Worm (Caenorhabditis elegans) whole organism, L4 larva: ENCODE results near the gene nhr-13.

ENCODE experiments used
- F37D6.2 ChIP-seq: sonication (generic microtip); optimal IDR thresholded peaks from 2 replicates; lab custom pipeline; 2016; ENCODE audit warnings: mild to moderate bottlenecking, missing genetic modification characterization, missing compliant biosample characterization
- F44E2.7 ChIP-seq: fragments of 200-800 bp; sonication (Bioruptor generic); IDR thresholded peaks from 2 replicates; pipeline ENCODE4 v2.1.2; 2022; ENCODE audit warnings: missing genetic modification characterization, missing compliant biosample characterization
- F49E8.2 ChIP-seq: sonication (generic microtip); optimal IDR thresholded peaks from 2 replicates; lab custom pipeline; 2016; ENCODE audit warnings: missing compliant biosample characterization, mild to moderate bottlenecking, missing genetic modification characterization, borderline replicate concordance
- T26A8.4 ChIP-seq: fragments of 200-800 bp; sonication (Bioruptor generic); IDR thresholded peaks from 2 replicates; pipeline ENCODE4 v1.3.6; 2022; ENCODE audit warnings: missing genetic modification characterization, missing compliant biosample characterization
- Y105C5A.15 ChIP-seq: fragments of 200-800 bp; sonication (Bioruptor generic); IDR thresholded peaks from 2 replicates; pipeline ENCODE4 v1.3.6; 2022; ENCODE audit warnings: missing genetic modification characterization, missing compliant biosample characterization
- Y75B8A.6 ChIP-seq: fragments of 200-800 bp; sonication (Bioruptor generic); IDR thresholded peaks from 2 replicates; pipeline ENCODE4 v1.3.6; 2022; ENCODE audit warnings: missing genetic modification reagents, missing genetic modification characterization, missing compliant biosample characterization
- aly-2 ChIP-seq: sonication (generic microtip); optimal IDR thresholded peaks from 2 replicates; lab custom pipeline; 2018; ENCODE audit warnings: missing biosample characterization, missing genetic modification characterization
- attf-4 ChIP-seq: sonication (generic microtip); optimal IDR thresholded peaks from 3 replicates; lab custom pipeline; 2017; ENCODE audit warnings: missing biosample characterization, missing genetic modification characterization
- ceh-20 ChIP-seq: fragments of 200-800 bp; sonication (Bioruptor generic); IDR thresholded peaks from 2 replicates; pipeline ENCODE4 v1.3.6; 2022; ENCODE audit warnings: missing genetic modification reagents, missing genetic modification characterization, missing compliant biosample characterization
- ceh-28 ChIP-seq: fragments of 150-350 bp; optimal IDR thresholded peaks from 2 replicates; lab custom pipeline; 2014; ENCODE audit warnings: missing biosample characterization, missing genetic modification reagents, missing genetic modification characterization
- ceh-44 ChIP-seq: fragments of 200-800 bp; sonication (Bioruptor generic); IDR thresholded peaks from 2 replicates; pipeline ENCODE4 v1.3.6; 2022; ENCODE audit warnings: missing genetic modification reagents, missing genetic modification characterization, missing compliant biosample characterization
- ceh-62 ChIP-seq: sonication (generic microtip); optimal IDR thresholded peaks from 2 replicates; lab custom pipeline; 2017; ENCODE audit warnings: missing biosample characterization, missing genetic modification characterization
- cey-2 ChIP-seq: sonication (generic microtip); optimal IDR thresholded peaks from 3 replicates; lab custom pipeline; 2017; ENCODE audit warnings: missing genetic modification characterization, mild to moderate bottlenecking, missing compliant biosample characterization, antibody characterized with exemption, borderline replicate concordance; ENCODE audit not compliant: insufficient read depth
- dmd-6 ChIP-seq: fragments of 200-800 bp; sonication (Bioruptor generic); IDR thresholded peaks from 2 replicates; pipeline ENCODE4 v1.3.6; 2022; ENCODE audit warnings: missing genetic modification reagents, missing genetic modification characterization, missing compliant biosample characterization
- duxl-1 ChIP-seq: sonication (generic microtip); optimal IDR thresholded peaks from 2 replicates; lab custom pipeline; 2016; ENCODE audit warnings: mild to moderate bottlenecking, missing genetic modification characterization, moderate library complexity, missing compliant biosample characterization; ENCODE audit not compliant: poor library complexity
- egl-43 ChIP-seq: fragments of 200-800 bp; sonication (Bioruptor generic); IDR thresholded peaks from 2 replicates; pipeline ENCODE4 v1.3.6; 2022; ENCODE audit warnings: missing genetic modification reagents, missing genetic modification characterization, missing compliant biosample characterization
- fos-1 ChIP-seq: fragments of 150-350 bp; optimal IDR thresholded peaks from 2 replicates; lab custom pipeline; 2014; ENCODE audit warnings: missing biosample characterization, missing genetic modification characterization
- hmg-1.1 ChIP-seq: fragments of 200-800 bp; sonication (Bioruptor generic); IDR thresholded peaks from 2 replicates; pipeline ENCODE4 v1.3.6; 2022; ENCODE audit warnings: missing genetic modification reagents, missing genetic modification characterization, missing compliant biosample characterization
- jun-1 ChIP-seq: fragments of 150-350 bp; optimal IDR thresholded peaks from 2 replicates; lab custom pipeline; 2014; ENCODE audit warnings: missing biosample characterization, missing genetic modification reagents, missing genetic modification characterization
- lim-7 ChIP-seq: fragments of 200-800 bp; sonication (Bioruptor generic); IDR thresholded peaks from 2 replicates; pipeline ENCODE4 v1.3.6; 2022; ENCODE audit warnings: missing genetic modification characterization, missing compliant biosample characterization
- lin-1 ChIP-seq: fragments of 200-800 bp; sonication (Bioruptor generic); IDR thresholded peaks from 2 replicates; pipeline ENCODE4 v1.3.6; 2022; ENCODE audit warnings: missing genetic modification reagents, missing genetic modification characterization, missing compliant biosample characterization
- lin-29 ChIP-seq: fragments of 200-800 bp; sonication (Bioruptor generic); IDR thresholded peaks from 2 replicates; pipeline ENCODE4 v1.3.6; 2022; ENCODE audit warnings: missing genetic modification reagents, missing genetic modification characterization, missing compliant biosample characterization
- lir-3 ChIP-seq: sonication (generic microtip); optimal IDR thresholded peaks from 2 replicates; lab custom pipeline; 2016; ENCODE audit warnings: mild to moderate bottlenecking, missing genetic modification characterization, missing compliant biosample characterization
- lsy-2 ChIP-seq, 2 experiments: fragments of 150-350 bp in 1 of 2; sonication (generic microtip) in 1 of 2; optimal IDR thresholded peaks; 2 replicates each; lab custom pipeline; 2014 to 2017; ENCODE audit warnings: missing biosample characterization in 2 of 2, missing genetic modification characterization in 2 of 2
- madf-9 ChIP-seq: fragments of 200-800 bp; sonication (Bioruptor generic); conservative IDR thresholded peaks from 2 replicates; pipeline ENCODE4 v1.3.6; 2022; ENCODE audit warnings: missing genetic modification reagents, missing genetic modification characterization, missing compliant biosample characterization
- mxl-2 ChIP-seq: fragments of 200-800 bp; sonication (Bioruptor generic); conservative IDR thresholded peaks from 2 replicates; pipeline ENCODE4 v1.3.6; 2022; ENCODE audit warnings: missing genetic modification reagents, missing genetic modification characterization, missing compliant biosample characterization
- nhr-10 ChIP-seq: fragments of 150-350 bp; optimal IDR thresholded peaks from 2 replicates; lab custom pipeline; 2014; ENCODE audit warnings: missing biosample characterization, missing genetic modification characterization
- nhr-28 ChIP-seq: fragments of 150-350 bp; optimal IDR thresholded peaks from 2 replicates; lab custom pipeline; 2014; ENCODE audit warnings: missing biosample characterization, missing genetic modification characterization
- nhr-42 ChIP-seq: fragments of 200-800 bp; sonication (Bioruptor generic); IDR thresholded peaks from 2 replicates; pipeline ENCODE4 v1.3.6; 2022; ENCODE audit warnings: missing genetic modification characterization, missing compliant biosample characterization
- nhr-48 ChIP-seq: sonication (generic microtip); optimal IDR thresholded peaks from 2 replicates; lab custom pipeline; 2016; ENCODE audit warnings: mild to moderate bottlenecking, missing genetic modification characterization, missing compliant biosample characterization
- nhr-77 ChIP-seq: fragments of 150-350 bp; optimal IDR thresholded peaks from 2 replicates; lab custom pipeline; 2014; ENCODE audit warnings: missing biosample characterization, missing genetic modification characterization
- rbr-2 ChIP-seq: sonication (generic microtip); optimal IDR thresholded peaks from 2 replicates; lab custom pipeline; 2016; ENCODE audit warnings: missing genotype, missing genetic modification characterization, missing compliant biosample characterization
- sdz-12 ChIP-seq: fragments of 200-800 bp; sonication (Bioruptor generic); optimal IDR thresholded peaks from 2 replicates; lab custom pipeline; 2018; ENCODE audit warnings: mild to moderate bottlenecking, missing genetic modification characterization, missing compliant biosample characterization
- set-16 ChIP-seq: fragments of 200-800 bp; sonication (Bioruptor generic); IDR thresholded peaks from 2 replicates; pipeline ENCODE4 v1.3.6; 2022; ENCODE audit warnings: missing genetic modification reagents, missing genetic modification characterization, missing compliant biosample characterization
- skn-1 ChIP-seq: fragments of 150-350 bp; optimal IDR thresholded peaks from 2 replicates; lab custom pipeline; 2014; ENCODE audit warnings: missing biosample characterization, missing genetic modification characterization
- snpc-1.2 ChIP-seq: fragments of 200-800 bp; sonication (Bioruptor generic); IDR thresholded peaks from 2 replicates; pipeline ENCODE4 v1.3.6; 2022; ENCODE audit warnings: missing genetic modification reagents, missing genetic modification characterization, missing compliant biosample characterization
- tag-97 ChIP-seq: fragments of 200-800 bp; sonication (Bioruptor generic); IDR thresholded peaks from 2 replicates; pipeline ENCODE4 v1.3.6; 2022; ENCODE audit warnings: missing genetic modification characterization, missing compliant biosample characterization
- tra-1 ChIP-seq: fragments of 200-800 bp; sonication (Bioruptor generic); IDR thresholded peaks from 2 replicates; pipeline ENCODE4 v1.3.6; 2022; ENCODE audit warnings: missing genetic modification reagents, missing genetic modification characterization, missing compliant biosample characterization
- unc-62 ChIP-seq, 3 experiments: fragments of 150-350 bp in 1 of 3; sonication (generic microtip); optimal IDR thresholded peaks in 2 of 3; peaks in 1 of 3; 1 replicate in 1 of 3; 2 replicates in 2 of 3; lab custom pipeline; 2014 to 2017; ENCODE audit warnings: missing biosample characterization in 3 of 3, missing genetic modification characterization in 3 of 3, missing genetic modification reagents in 3 of 3, missing genotype in 1 of 3
- zfp-2 ChIP-seq: sonication (generic microtip); optimal IDR thresholded peaks from 2 replicates; lab custom pipeline; 2016; ENCODE audit warnings: mild to moderate bottlenecking, missing genetic modification characterization, missing compliant biosample characterization
- zfp-3 ChIP-seq: fragments of 200-800 bp; sonication (Bioruptor generic); conservative IDR thresholded peaks from 2 replicates; pipeline ENCODE4 v1.3.6; 2022; ENCODE audit warnings: missing genetic modification reagents, missing genetic modification characterization, missing compliant biosample characterization
- zip-11 ChIP-seq: fragments of 200-800 bp; sonication (Bioruptor generic); IDR thresholded peaks from 2 replicates; pipeline ENCODE4 v1.3.6; 2022; ENCODE audit warnings: missing genetic modification characterization, missing compliant biosample characterization
- ztf-11 ChIP-seq: fragments of 150-350 bp; optimal IDR thresholded peaks from 2 replicates; lab custom pipeline; 2014; ENCODE audit warnings: missing biosample characterization, missing genetic modification characterization

Gene nhr-13

DNA sequence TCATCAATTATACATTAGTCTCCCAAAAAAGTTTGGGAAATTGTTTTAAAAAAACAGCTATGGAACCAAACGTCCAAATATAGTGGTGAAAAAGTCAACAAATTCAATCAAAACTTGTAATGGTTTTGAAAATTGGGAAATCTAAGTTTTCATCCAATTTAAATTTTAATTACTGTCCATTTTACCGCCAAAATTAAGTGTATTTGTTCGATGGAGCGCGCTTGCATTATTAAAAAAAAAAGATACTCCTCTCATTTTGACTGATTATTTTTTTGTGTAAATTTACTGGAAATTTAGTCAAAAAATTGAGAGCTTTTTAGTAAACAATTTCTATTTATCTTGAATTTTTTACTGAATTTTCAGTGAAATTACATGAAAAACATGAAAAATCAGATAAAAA is 17.8 kb upstream of the nhr-13 start:
- TF ChIP-seq madf-9 (GFP tag; lab: Robert Waterston, UW) (no peak), lin-1 (GFP tag; lab: Robert Waterston, UW) (no peak), cey-2 (tag; lab: Kevin White, UChicago) (no peak), snpc-1.2 (GFP tag; lab: Robert Waterston, UW) (no peak), ceh-28 (no peak), F44E2.7 (no peak), jun-1 (tag; lab: Kevin White, UChicago) (no peak), ceh-44 (no peak), lim-7 (no peak)

DNA sequence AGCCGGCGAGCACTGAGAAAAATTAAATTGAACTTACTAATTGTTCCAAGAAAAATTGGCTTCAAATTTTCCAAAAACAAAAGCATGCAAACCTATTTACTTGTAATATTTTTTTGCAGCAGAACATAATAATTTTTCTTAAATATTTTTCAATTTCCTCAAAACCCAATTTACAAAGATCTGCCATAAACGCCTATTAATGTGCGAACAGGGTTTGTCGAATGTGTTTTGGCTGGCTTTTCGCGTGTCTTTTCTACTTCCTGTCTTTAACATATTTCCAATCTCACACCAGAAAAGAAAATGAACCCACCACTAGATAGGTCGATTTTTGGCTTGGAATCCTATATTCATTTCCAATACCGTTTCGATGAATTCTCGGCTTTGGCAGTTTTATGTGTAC is 17.0 kb upstream of the nhr-13 start, which contains the start of gene C45H4.18:
Gene C45H4.18, plus strand, starts transcription at position 301 of the 400 bp plus-strand sequence.
- no peak for TF ChIP-seq F49E8.2
- TF ChIP-seq set-16 (GFP tag; lab: Robert Waterston, UW), result no peak
- TF ChIP-seq zfp-3 (GFP tag; lab: Robert Waterston, UW), result no peak
- no peak for TF ChIP-seq jun-1 (tag; lab: Kevin White, UChicago)
- no peak for TF ChIP-seq T26A8.4 (GFP tag; lab: Robert Waterston, UW)
- no peak for TF ChIP-seq attf-4 (tag; lab: Kevin White, UChicago)
- TF ChIP-seq ceh-20 (GFP tag; lab: Robert Waterston, UW), result no peak
- TF ChIP-seq lim-7, result no peak
- no peak for TF ChIP-seq lir-3 (tag; lab: Kevin White, UChicago)
- no peak for TF ChIP-seq Y75B8A.6
- no peak for TF ChIP-seq egl-43 (GFP tag; lab: Robert Waterston, UW)
- TF ChIP-seq ztf-11 (tag; lab: Kevin White, UChicago), result no peak
- TF ChIP-seq zip-11, result no peak
- TF ChIP-seq lin-1 (GFP tag; lab: Robert Waterston, UW), result no peak

DNA sequence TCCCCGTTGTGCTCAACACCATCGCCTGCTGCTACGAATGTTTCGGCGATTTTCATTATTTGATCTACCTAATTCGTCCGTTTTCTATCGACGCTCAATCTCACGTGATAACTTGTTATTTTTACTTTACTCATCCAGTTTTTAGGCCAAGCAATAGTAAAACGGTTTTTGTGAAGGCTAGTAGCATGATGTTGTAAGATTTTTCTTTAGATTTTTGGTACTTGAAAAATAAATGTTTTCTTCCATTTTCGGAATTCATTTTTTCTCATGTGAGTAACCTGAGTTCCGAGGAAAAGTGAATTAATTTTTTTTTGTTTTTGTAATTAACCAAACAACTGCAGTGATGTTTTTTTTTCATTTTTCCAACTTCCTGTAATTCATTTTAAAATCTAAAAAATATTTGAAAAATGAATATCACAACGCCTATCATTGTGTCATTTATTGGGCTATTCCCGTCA is 14.9 kb upstream of the nhr-13 start, which contains the start of gene srbc-17:
Gene srbc-17, plus strand, starts transcription at position 408 of the 458 bp plus-strand sequence.
- TF ChIP-seq tra-1 (no peak), unc-62 (GFP tag; optimal IDR thresholded peaks at IDR 0.05 in 1 of 2; lab: Kevin White, UChicago) (peak in 1 of 2 experiments; percentile 94), unc-62 (tag; optimal IDR thresholded peaks at IDR 0.05; lab: Kevin White, UChicago) (no peak), duxl-1 (tag; lab: Kevin White, UChicago) (no peak), F37D6.2 (tag; lab: Kevin White, UChicago) (no peak), nhr-42 (GFP tag; lab: Robert Waterston, UW) (no peak), mxl-2 (GFP tag; lab: Robert Waterston, UW) (no peak), nhr-48 (tag; lab: Kevin White, UChicago) (no peak)
- TF ChIP-seq, all 104 proteins: peak for 1

DNA sequence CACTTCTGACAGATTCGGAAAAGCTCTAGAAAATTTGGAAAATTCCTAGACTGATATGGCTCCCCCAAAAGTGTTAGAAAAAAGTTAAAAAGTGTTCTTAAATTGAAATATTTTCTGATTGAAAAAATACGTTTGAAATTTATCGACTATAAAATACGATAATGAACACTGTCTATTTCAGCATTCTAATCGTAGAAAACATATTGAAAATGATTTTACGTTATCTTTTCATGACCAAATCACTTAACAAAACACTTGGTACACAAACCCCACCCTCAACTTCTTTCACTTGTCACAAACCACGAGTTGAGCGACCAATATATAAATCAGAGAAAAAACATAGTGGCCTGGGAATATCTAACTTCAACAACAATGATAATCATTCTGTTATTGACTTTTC is 13.1 kb upstream of the nhr-13 start, which contains the start of gene cyp-33C1:
Gene cyp-33C1, plus strand, starts transcription at position 301 of the 400 bp plus-strand sequence.
- TF ChIP-seq nhr-28 (tag; lab: Kevin White, UChicago) (peak; percentile 54), aly-2 (tag; lab: Kevin White, UChicago) (no peak)

ce11 chrV:2181738-2182137 is 10.5 kb upstream of the nhr-13 start, which contains the start of gene srbc-16:
Gene srbc-16 (plus strand): TSS chrV:2182038.
- TF ChIP-seq hmg-1.1 (GFP tag; lab: Robert Waterston, UW) (no peak), nhr-10 (tag; lab: Kevin White, UChicago) (no peak), lin-29 (GFP tag; lab: Robert Waterston, UW) (no peak), zfp-2 (tag; lab: Kevin White, UChicago) (no peak), nhr-77 (tag; lab: Kevin White, UChicago) (no peak), fos-1 (tag; lab: Kevin White, UChicago) (no peak), nhr-42 (GFP tag; lab: Robert Waterston, UW) (no peak), rbr-2 (tag; lab: Kevin White, UChicago) (no peak), lsy-2 (tag; optimal IDR thresholded peaks at IDR 0.05; lab: Kevin White, UChicago) (no peak), dmd-6 (GFP tag; lab: Robert Waterston, UW) (no peak), nhr-48 (tag; lab: Kevin White, UChicago) (no peak), Y105C5A.15 (GFP tag; lab: Robert Waterston, UW) (no peak), skn-1 (no peak), sdz-12 (GFP tag; lab: Kevin White, UChicago) (no peak), tag-97 (no peak), ceh-62 (tag; lab: Kevin White, UChicago) (no peak)
